Worm (Caenorhabditis elegans): ENCODE results near the gene M01F1.4.

- TF ChIP-seq elt-3 (tag; optimal IDR thresholded peaks at IDR 0.05) (no peak), unc-62 (GFP tag; optimal IDR thresholded peaks at IDR 0.05) (no peak), mdl-1 (tag; optimal IDR thresholded peaks at IDR 0.05) (no peak), daf-12 (tag; optimal IDR thresholded peaks at IDR 0.05) (no peak), nhr-77 (tag; optimal IDR thresholded peaks at IDR 0.05) (no peak), R02D3.7 (tag; optimal IDR thresholded peaks at IDR 0.05) (no peak)
Measured at ce11 chrIII:3541539-3541938, 31.7 kb upstream of the M01F1.4 start, which contains the start of gene ben-1.

Measured in whole organism, L3 larva.